Fruit fly (Drosophila melanogaster) whole organism, prepupa: ENCODE results near the gene CG43851.

Experiments
- CG11294 ChIP-seq: fragments of 200-800 bp; sonication (Bioruptor generic); IDR thresholded peaks from 2 replicates; pipeline ENCODE4 v1.3.6; 2022; ENCODE audit warnings: missing biosample characterization, missing genetic modification characterization
- CG3032 ChIP-seq: fragments of 200-800 bp; optimal IDR thresholded peaks from 2 replicates; lab custom pipeline; 2019; ENCODE audit warnings: missing biosample characterization, mild to moderate bottlenecking, missing genetic modification characterization, moderate library complexity
- CG32006 ChIP-seq: fragments of 200-800 bp; sonication (Bioruptor generic); optimal IDR thresholded peaks from 3 replicates; lab custom pipeline; 2017; ENCODE audit warnings: missing biosample characterization, mild to moderate bottlenecking, missing genetic modification characterization
- CG6163 ChIP-seq: fragments of 200-800 bp; sonication (Bioruptor generic); IDR thresholded peaks from 3 replicates; pipeline ENCODE4 v1.3.6; 2022; ENCODE audit warnings: missing biosample characterization, missing genetic modification characterization
- CG7368 ChIP-seq: fragments of 200-800 bp; sonication (Bioruptor generic); optimal IDR thresholded peaks from 3 replicates; lab custom pipeline; 2016; ENCODE audit warnings: missing biosample characterization, missing genetic modification characterization
- CG9139 ChIP-seq: fragments of 200-800 bp; sonication (Bioruptor generic); optimal IDR thresholded peaks from 3 replicates; lab custom pipeline; 2017; ENCODE audit warnings: missing biosample characterization, mild to moderate bottlenecking, missing genetic modification characterization
- Eip75B ChIP-seq: fragments of 200-800 bp; sonication (Bioruptor generic); optimal IDR thresholded peaks from 3 replicates; lab custom pipeline; 2016; ENCODE audit warnings: missing biosample characterization, missing genetic modification characterization
- Eip78C ChIP-seq: fragments of 200-800 bp; sonication (Bioruptor generic); peaks from one replicate; lab custom pipeline; 2016; ENCODE audit warnings: missing biosample characterization, missing genetic modification characterization
- Eip93F ChIP-seq: fragments of 200-800 bp; sonication (Bioruptor generic); optimal IDR thresholded peaks from 2 replicates; lab custom pipeline; 2016; ENCODE audit warnings: missing biosample characterization, mild to moderate bottlenecking, missing genetic modification characterization
- Gug ChIP-seq: fragments of 200-800 bp; sonication (Bioruptor generic); IDR thresholded peaks from 2 replicates; pipeline ENCODE4 v1.3.6; 2022; ENCODE audit warnings: missing biosample characterization, missing genetic modification characterization
- Hr4 ChIP-seq: fragments of 200-800 bp; sonication (Bioruptor generic); optimal IDR thresholded peaks from 3 replicates; lab custom pipeline; 2016; ENCODE audit warnings: missing biosample characterization, missing genetic modification characterization
- Lpt ChIP-seq: fragments of 200-800 bp; sonication (Bioruptor generic); optimal IDR thresholded peaks from 3 replicates; lab custom pipeline; 2016; ENCODE audit warnings: missing biosample characterization, missing genetic modification characterization
- Met ChIP-seq: fragments of 200-800 bp; sonication (Bioruptor generic); optimal IDR thresholded peaks from 3 replicates; lab custom pipeline; 2016; ENCODE audit warnings: missing biosample characterization, missing genetic modification characterization
- OdsH ChIP-seq: fragments of 200-800 bp; sonication (Bioruptor generic); optimal IDR thresholded peaks from 3 replicates; lab custom pipeline; 2016; ENCODE audit warnings: missing biosample characterization, missing genetic modification characterization
- Smox ChIP-seq: fragments of 200-800 bp; sonication (Bioruptor generic); optimal IDR thresholded peaks from 3 replicates; lab custom pipeline; 2016; ENCODE audit warnings: missing biosample characterization, missing genetic modification characterization
- Sox15 ChIP-seq: fragments of 200-800 bp; sonication (Bioruptor generic); optimal IDR thresholded peaks from 3 replicates; lab custom pipeline; 2016; ENCODE audit warnings: missing biosample characterization, missing genetic modification characterization
- achi ChIP-seq: fragments of 200-800 bp; sonication (Bioruptor generic); optimal IDR thresholded peaks from 3 replicates; lab custom pipeline; 2016; ENCODE audit warnings: missing biosample characterization, missing genetic modification characterization
- dac ChIP-seq: fragments of 200-800 bp; sonication (Bioruptor generic); optimal IDR thresholded peaks from 2 replicates; lab custom pipeline; 2017; ENCODE audit warnings: missing biosample characterization, mild to moderate bottlenecking, missing genetic modification characterization
- eg ChIP-seq: fragments of 200-800 bp; sonication (Bioruptor generic); IDR thresholded peaks from 3 replicates; pipeline ENCODE4 v1.3.6; 2022; ENCODE audit warnings: missing biosample characterization, missing genetic modification characterization
- fd59A ChIP-seq: fragments of 200-800 bp; sonication (Bioruptor generic); optimal IDR thresholded peaks from 2 replicates; lab custom pipeline; 2017; ENCODE audit warnings: missing biosample characterization, mild to moderate bottlenecking, missing genetic modification characterization, missing genetic modification reagents
- fkh ChIP-seq: fragments of 200-800 bp; sonication (Bioruptor generic); optimal IDR thresholded peaks from 3 replicates; lab custom pipeline; 2017; ENCODE audit warnings: missing biosample characterization, mild to moderate bottlenecking, missing genetic modification characterization, moderate library complexity
- net ChIP-seq: fragments of 200-800 bp; sonication (Bioruptor generic); optimal IDR thresholded peaks from 3 replicates; lab custom pipeline; 2016; ENCODE audit warnings: missing biosample characterization, missing genetic modification characterization
- salr ChIP-seq, 2 experiments: fragments of 200-800 bp; sonication (Bioruptor generic); optimal IDR thresholded peaks; 3 replicates each; lab custom pipeline; 2016 to 2018; ENCODE audit warnings: missing biosample characterization in 2 of 2, missing genetic modification characterization in 2 of 2, mild to moderate bottlenecking in 1 of 2
- ss ChIP-seq, 2 experiments: fragments of 200-800 bp; sonication (Bioruptor generic); optimal IDR thresholded peaks; 2 replicates in 1 of 2; 3 replicates in 1 of 2; lab custom pipeline; 2017 to 2018; ENCODE audit warnings: mild to moderate bottlenecking in 2 of 2, missing biosample characterization in 2 of 2, missing genetic modification characterization in 2 of 2, moderate library complexity in 1 of 2

CG43851 gene

dm6 chr2L:2664762-2665161 is 17.1 kb downstream of the CG43851 start, which contains the start of gene Trf4:
Gene Trf4, plus strand, starts transcription at chr2L:2665062.
- no peak for TF ChIP-seq Eip93F (GFP tag; lab: Kevin White, UChicago)
- no peak for TF ChIP-seq salr (GFP tag; optimal IDR thresholded peaks at IDR 0.05; lab: Kevin White, UChicago)
- TF ChIP-seq CG6163 = no peak
- TF ChIP-seq Gug (GFP tag; lab: Robert Waterston, UW) = no peak
- no peak for TF ChIP-seq CG32006 (GFP tag; lab: Kevin White, UChicago)
- no peak for TF ChIP-seq fd59A (GFP tag; lab: Kevin White, UChicago)
- no peak for TF ChIP-seq CG9139 (GFP tag; lab: Kevin White, UChicago)
- TF ChIP-seq Sox15 (GFP tag; lab: Kevin White, UChicago) = no peak
- no peak for TF ChIP-seq eg (GFP tag; lab: Robert Waterston, UW)
- no peak for TF ChIP-seq CG3032
- no peak for TF ChIP-seq Hr4 (GFP tag; lab: Kevin White, UChicago)
- no peak for TF ChIP-seq Lpt (GFP tag; lab: Kevin White, UChicago)
- TF ChIP-seq achi (GFP tag; lab: Kevin White, UChicago) = no peak
- no peak for TF ChIP-seq Eip78C (GFP tag; lab: Kevin White, UChicago)
- TF ChIP-seq CG7368 = no peak
- no peak for TF ChIP-seq Met (GFP tag; lab: Kevin White, UChicago)
- no peak for TF ChIP-seq dac (GFP tag; lab: Kevin White, UChicago)

dm6 chr2L:2669523-2669922 is 21.8 kb downstream of the CG43851 start, which contains the start of gene Gr23a:
Gene Gr23a, plus strand, starts transcription at chr2L:2669823.
- no peak for TF ChIP-seq CG3032
- no peak for TF ChIP-seq ss (GFP tag; optimal IDR thresholded peaks at IDR 0.05; lab: Kevin White, UChicago)
- no peak for TF ChIP-seq fkh (GFP tag; lab: Kevin White, UChicago)

- TF ChIP-seq CG6163 = 0 out of 3 replicates have a peak, but pooled peaks have one; percentile 37
- TF ChIP-seq CG11294 (GFP tag; lab: Robert Waterston, UW) = no peak
- TF ChIP-seq, all 60 proteins: peak for 1
Measured at dm6 chr2L:2677553-2677952, 29.9 kb downstream of the CG43851 start, which contains the start of gene Tmtc1. Gene Tmtc1, plus strand, starts transcription at chr2L:2677734.

- TF ChIP-seq net = no peak
- TF ChIP-seq Eip75B (GFP tag; lab: Kevin White, UChicago) = no peak
- no peak for TF ChIP-seq Smox (GFP tag; lab: Kevin White, UChicago)
- TF ChIP-seq OdsH = no peak
- TF ChIP-seq, all 60 proteins: peak for 0
Measured at dm6 chr2L:2696337-2696736, 48.7 kb downstream of the CG43851 start, which contains the start of gene Trf5. Gene Trf5, minus strand, starts transcription at chr2L:2696437.
